Worm (Caenorhabditis elegans) whole organism, L2 larva: ENCODE results near the gene T21C9.6.

ENCODE experiments used
- ceh-82 ChIP-seq: fragments of 150-350 bp; optimal IDR thresholded peaks from 2 replicates; lab custom pipeline; 2014; ENCODE audit warnings: missing biosample characterization, missing genetic modification characterization
- ztf-4 ChIP-seq: fragments of 150-350 bp; optimal IDR thresholded peaks from 2 replicates; lab custom pipeline; 2014; ENCODE audit warnings: missing biosample characterization, missing genetic modification characterization

- TF ChIP-seq ceh-82 (no peak), ztf-4 (tag; lab: Kevin White, UChicago) (no peak)
Measured at ce11 chrV:10597234-10597633, 15.5 kb downstream of the T21C9.6 start, which contains the start of gene T21C9.13.
